Fruit fly (Drosophila melanogaster): ENCODE results near the gene ebo.

- TF ChIP-seq CG8119 (GFP tag; IDR thresholded peaks at IDR 0.05), result no peak
- TF ChIP-seq svp (GFP tag), result peak; percentile 82
- TF ChIP-seq Hr38 (GFP tag; optimal IDR thresholded peaks at IDR 0.05), result no peak
- TF ChIP-seq Sox15 (GFP tag; optimal IDR thresholded peaks at IDR 0.05), result no peak
Observed at dm6 chrX:498924-499588, 22.7 kb upstream of the ebo start.
